Worm (Caenorhabditis elegans) whole organism, L3 larva: ENCODE data around the gene Y75B8A.63.
A peak's percentile ranks its signal among the peaks of the same experiment; 100 is the strongest.

Source experiments
- aly-2 ChIP-seq: fragments of 150-350 bp; optimal IDR thresholded peaks from 2 replicates; lab custom pipeline; 2014; ENCODE audit warnings: missing biosample characterization, missing genetic modification characterization
- ceh-16 ChIP-seq: sonication (generic microtip); optimal IDR thresholded peaks from 2 replicates; lab custom pipeline; 2017; ENCODE audit warnings: missing biosample characterization, missing genetic modification characterization
- ceh-28 ChIP-seq: fragments of 150-350 bp; optimal IDR thresholded peaks from 2 replicates; lab custom pipeline; 2014; ENCODE audit warnings: missing biosample characterization, missing genetic modification reagents, missing genetic modification characterization
- ceh-82 ChIP-seq: fragments of 150-350 bp; optimal IDR thresholded peaks from 2 replicates; lab custom pipeline; 2014; ENCODE audit warnings: missing biosample characterization, missing genetic modification characterization
- daf-12 ChIP-seq: fragments of 150-350 bp; optimal IDR thresholded peaks from 2 replicates; lab custom pipeline; 2014; ENCODE audit warnings: missing biosample characterization, missing genetic modification reagents, missing genetic modification characterization
- egl-27 ChIP-seq: sonication (generic microtip); optimal IDR thresholded peaks from 4 replicates; lab custom pipeline; 2017; ENCODE audit warnings: missing biosample characterization, missing genetic modification reagents, missing genetic modification characterization
- elt-1 ChIP-seq: fragments of 150-350 bp; optimal IDR thresholded peaks from 2 replicates; lab custom pipeline; 2014; ENCODE audit warnings: missing biosample characterization, missing genetic modification characterization
- elt-2 ChIP-seq: sonication (generic microtip); optimal IDR thresholded peaks from 2 replicates; lab custom pipeline; 2016; ENCODE audit warnings: missing genetic modification reagents, mild to moderate bottlenecking, missing genetic modification characterization, missing compliant biosample characterization
- elt-3 ChIP-seq, 3 experiments: fragments of 150-350 bp in 1 of 3; sonication (generic microtip) in 2 of 3; optimal IDR thresholded peaks; 2 replicates in 2 of 3; 4 replicates in 1 of 3; lab custom pipeline; 2014 to 2017; ENCODE audit warnings: missing biosample characterization in 3 of 3, missing genetic modification characterization in 3 of 3
- fkh-10 ChIP-seq: sonication (generic microtip); optimal IDR thresholded peaks from 2 replicates; lab custom pipeline; 2017; ENCODE audit warnings: missing biosample characterization, missing genetic modification reagents, missing genetic modification characterization
- fos-1 ChIP-seq: fragments of 150-350 bp; optimal IDR thresholded peaks from 2 replicates; lab custom pipeline; 2014; ENCODE audit warnings: missing biosample characterization, missing genetic modification characterization
- jun-1 ChIP-seq: fragments of 150-350 bp; optimal IDR thresholded peaks from 2 replicates; lab custom pipeline; 2014; ENCODE audit warnings: missing biosample characterization, missing genetic modification reagents, missing genetic modification characterization
- lsy-12 ChIP-seq: sonication (generic microtip); optimal IDR thresholded peaks from 2 replicates; lab custom pipeline; 2016; ENCODE audit warnings: mild to moderate bottlenecking, missing genetic modification characterization, missing compliant biosample characterization
- mdl-1 ChIP-seq: fragments of 150-350 bp; optimal IDR thresholded peaks from 2 replicates; lab custom pipeline; 2014; ENCODE audit warnings: missing biosample characterization, missing genetic modification characterization
- mml-1 ChIP-seq: fragments of 150-350 bp; sonication (generic microtip); optimal IDR thresholded peaks from 3 replicates; lab custom pipeline; 2014; ENCODE audit warnings: missing biosample characterization, missing genetic modification characterization
- nfya-1 ChIP-seq: sonication (generic microtip); optimal IDR thresholded peaks from 2 replicates; lab custom pipeline; 2017; ENCODE audit warnings: missing genetic modification characterization, mild to moderate bottlenecking, missing compliant biosample characterization, antibody characterized with exemption, moderate library complexity; ENCODE audit not compliant: insufficient read depth
- nhr-11 ChIP-seq: fragments of 150-350 bp; optimal IDR thresholded peaks from 2 replicates; lab custom pipeline; 2014; ENCODE audit warnings: missing biosample characterization, missing genetic modification characterization
- nhr-12 ChIP-seq: fragments of 150-350 bp; optimal IDR thresholded peaks from 2 replicates; lab custom pipeline; 2014; ENCODE audit warnings: missing biosample characterization, missing genetic modification characterization
- nhr-23 ChIP-seq: fragments of 150-350 bp; optimal IDR thresholded peaks from 2 replicates; lab custom pipeline; 2014; ENCODE audit warnings: missing biosample characterization, missing genetic modification reagents, missing genetic modification characterization
- nhr-237 ChIP-seq: fragments of 150-350 bp; optimal IDR thresholded peaks from 2 replicates; lab custom pipeline; 2014; ENCODE audit warnings: missing biosample characterization, missing genetic modification characterization
- nhr-43 ChIP-seq: sonication (generic microtip); optimal IDR thresholded peaks from 2 replicates; lab custom pipeline; 2016; ENCODE audit warnings: mild to moderate bottlenecking, missing genetic modification characterization, missing compliant biosample characterization; ENCODE audit not compliant: poor library complexity, severe bottlenecking
- nhr-67 ChIP-seq: fragments of 150-350 bp; optimal IDR thresholded peaks from 2 replicates; lab custom pipeline; 2014; ENCODE audit warnings: missing biosample characterization, missing genetic modification characterization
- nhr-77 ChIP-seq: fragments of 150-350 bp; optimal IDR thresholded peaks from 2 replicates; lab custom pipeline; 2014; ENCODE audit warnings: missing biosample characterization, missing genetic modification characterization
- pha-4 ChIP-seq: fragments of 150-350 bp; optimal IDR thresholded peaks from 2 replicates; lab custom pipeline; 2014; ENCODE audit warnings: missing biosample characterization, missing genetic modification reagents, missing genetic modification characterization
- pqm-1 ChIP-seq: fragments of 150-350 bp; optimal IDR thresholded peaks from 2 replicates; lab custom pipeline; 2017; ENCODE audit warnings: missing biosample characterization, missing genetic modification characterization, inconsistent platforms
- skn-1 ChIP-seq: fragments of 150-350 bp; optimal IDR thresholded peaks from 2 replicates; lab custom pipeline; 2014; ENCODE audit warnings: missing biosample characterization, missing genetic modification characterization
- unc-62 ChIP-seq: fragments of 150-350 bp; sonication (generic microtip); optimal IDR thresholded peaks from 4 replicates; lab custom pipeline; 2014; ENCODE audit warnings: missing biosample characterization, missing genetic modification reagents, missing genetic modification characterization
- zag-1 ChIP-seq: fragments of 150-350 bp; optimal IDR thresholded peaks from 2 replicates; lab custom pipeline; 2014; ENCODE audit warnings: missing biosample characterization, missing genetic modification characterization
- ztf-11 ChIP-seq: fragments of 150-350 bp; optimal IDR thresholded peaks from 2 replicates; lab custom pipeline; 2014; ENCODE audit warnings: missing biosample characterization, missing genetic modification characterization

Gene Y75B8A.63

ce11 chrIII:12304805-12305377, 22.9 kb upstream of the Y75B8A.63 start:
- no peak for TF ChIP-seq egl-27 (tag; lab: Kevin White, UChicago)
- TF ChIP-seq pha-4 (tag; lab: Kevin White, UChicago) = peak; percentile 66
- TF ChIP-seq, all 47 proteins: peak for 1

- TF ChIP-seq egl-27 (tag; lab: Kevin White, UChicago) = no peak
- TF ChIP-seq fos-1 (tag; lab: Kevin White, UChicago) = no peak
- TF ChIP-seq nhr-77 = no peak
- peak; percentile 55 for TF ChIP-seq elt-2 (tag; lab: Kevin White, UChicago)
- TF ChIP-seq ceh-16 = no peak
- TF ChIP-seq mml-1 (tag; lab: Kevin White, UChicago) = no peak
Observed at ce11 chrIII:12307475-12307874, 20.3 kb upstream of the Y75B8A.63 start, which contains the start of gene pqn-92. Gene pqn-92, plus strand, starts transcription at chrIII:12307781.

ce11 chrIII:12312886-12313285, 14.9 kb upstream of the Y75B8A.63 start, which contains the start of gene Y75B8A.39:
Gene Y75B8A.39, plus strand, starts transcription at chrIII:12313186.
- TF ChIP-seq unc-62 = no peak
- no peak for TF ChIP-seq daf-12 (tag; lab: Kevin White, UChicago)
- TF ChIP-seq fkh-10 (GFP tag; lab: Kevin White, UChicago) = no peak
- TF ChIP-seq elt-3 (tag; optimal IDR thresholded peaks at IDR 0.05; lab: Kevin White, UChicago) = no peak
- TF ChIP-seq ceh-16 = no peak
- TF ChIP-seq nhr-67 (tag; lab: Kevin White, UChicago) = no peak
- TF ChIP-seq pqm-1 (tag; lab: Kevin White, UChicago) = no peak
- no peak for TF ChIP-seq skn-1 (tag; lab: Kevin White, UChicago)
- TF ChIP-seq egl-27 (tag; lab: Kevin White, UChicago) = no peak
- no peak for TF ChIP-seq aly-2 (tag; lab: Kevin White, UChicago)
- TF ChIP-seq, all 47 proteins: peak for 0

- TF ChIP-seq daf-12 (tag; lab: Kevin White, UChicago) (no peak), nhr-77 (no peak), nfya-1 (tag; lab: Kevin White, UChicago) (no peak)
- TF ChIP-seq, all 47 proteins: peak for 0
Observed at ce11 chrIII:12315179-12315578, 12.6 kb upstream of the Y75B8A.63 start, which contains the start of gene Y75B8A.37. Gene Y75B8A.37, plus strand, starts transcription at chrIII:12315479.

ce11 chrIII:12317492-12317891, 10.3 kb upstream of the Y75B8A.63 start:
- TF ChIP-seq nhr-11 (tag; lab: Kevin White, UChicago) = no peak
- TF ChIP-seq nhr-237 (tag; lab: Kevin White, UChicago) = no peak
- peak; percentile 11 for TF ChIP-seq pha-4 (tag; lab: Kevin White, UChicago)
- peak; percentile 88 for TF ChIP-seq pqm-1 (tag; lab: Kevin White, UChicago)
- no peak for TF ChIP-seq nhr-43 (tag; lab: Kevin White, UChicago)
- TF ChIP-seq ztf-11 (tag; lab: Kevin White, UChicago) = no peak
- no peak for TF ChIP-seq zag-1 (tag; lab: Kevin White, UChicago)
- no peak for TF ChIP-seq egl-27 (tag; lab: Kevin White, UChicago)
- TF ChIP-seq nhr-12 (tag; lab: Kevin White, UChicago) = no peak
- no peak for TF ChIP-seq elt-1 (tag; lab: Kevin White, UChicago)
- TF ChIP-seq jun-1 (tag; lab: Kevin White, UChicago) = peak; percentile 83
- TF ChIP-seq ceh-82 (tag; lab: Kevin White, UChicago) = no peak
- no peak for TF ChIP-seq ceh-28 (tag; lab: Kevin White, UChicago)
- peak; percentile 91 for TF ChIP-seq elt-2 (tag; lab: Kevin White, UChicago)

- peak; percentile 96 for TF ChIP-seq elt-2 (tag; lab: Kevin White, UChicago)
- TF ChIP-seq fos-1 (tag; lab: Kevin White, UChicago) = peak; percentile 84
- peak; percentile 50 for TF ChIP-seq pha-4 (tag; lab: Kevin White, UChicago)
- peak; percentile 99 for TF ChIP-seq pqm-1 (tag; lab: Kevin White, UChicago)
- TF ChIP-seq nhr-23 (tag; lab: Kevin White, UChicago) = no peak
- TF ChIP-seq lsy-12 = no peak
- TF ChIP-seq jun-1 (tag; lab: Kevin White, UChicago) = peak; percentile 91
- no peak for TF ChIP-seq mdl-1 (tag; lab: Kevin White, UChicago)
- no peak for TF ChIP-seq ceh-82 (tag; lab: Kevin White, UChicago)
Observed at ce11 chrIII:12318794-12319193, 9.0 kb upstream of the Y75B8A.63 start, which contains the start of gene Y75B8A.28. Gene Y75B8A.28, plus strand, starts transcription at chrIII:12319089.
